Worm (Caenorhabditis elegans): Measurements from ENCODE around the gene F25B4.7.

The F25B4.7 gene

ce11 chrV:5695635-5696034 lies 8.6 kb upstream of the F25B4.7 start:
- no peak for TF ChIP-seq egl-27 (tag; optimal IDR thresholded peaks at IDR 0.05)
- TF ChIP-seq lsy-2 (tag; optimal IDR thresholded peaks at IDR 0.05) = no peak
- TF ChIP-seq ets-5 (GFP tag; IDR thresholded peaks at IDR 0.05) = no peak
- TF ChIP-seq efl-3 (GFP tag; optimal IDR thresholded peaks at IDR 0.05) = no peak
- no peak for TF ChIP-seq rnt-1 (tag; optimal IDR thresholded peaks at IDR 0.05)
- TF ChIP-seq unc-62 (GFP tag; optimal IDR thresholded peaks at IDR 0.05) = no peak
- TF ChIP-seq pag-3 (tag; optimal IDR thresholded peaks at IDR 0.05; ENCODE audit: borderline replicate concordance, insufficient read depth) = no peak
- TF ChIP-seq aha-1 (tag; optimal IDR thresholded peaks at IDR 0.05) = no peak
- TF ChIP-seq nhr-12 (tag; optimal IDR thresholded peaks at IDR 0.05) = no peak
- no peak for TF ChIP-seq unc-130 (tag; optimal IDR thresholded peaks at IDR 0.05)
- no peak for TF ChIP-seq ztf-11 (tag; optimal IDR thresholded peaks at IDR 0.05)
- no peak for TF ChIP-seq nhr-11 (tag; optimal IDR thresholded peaks at IDR 0.05)
- TF ChIP-seq snpc-4 (tag; optimal IDR thresholded peaks at IDR 0.05) = no peak
- no peak for TF ChIP-seq elt-2 (tag; optimal IDR thresholded peaks at IDR 0.05)
- TF ChIP-seq tbx-2 (tag; optimal IDR thresholded peaks at IDR 0.05) = no peak
- TF ChIP-seq nhr-85 (tag) = peak; percentile 56
- no peak for TF ChIP-seq ceh-8 (GFP tag; optimal IDR thresholded peaks at IDR 0.05)
- TF ChIP-seq hlh-17 (GFP tag; optimal IDR thresholded peaks at IDR 0.05; ENCODE audit: borderline replicate concordance) = no peak
- peak in 1 of 6 experiments; percentile 57 for TF ChIP-seq elt-3 (tag; optimal IDR thresholded peaks at IDR 0.05)
- TF ChIP-seq alr-1 (tag; optimal IDR thresholded peaks at IDR 0.05; ENCODE audit: borderline replicate concordance) = no peak
- no peak for TF ChIP-seq skn-1 (tag; optimal IDR thresholded peaks at IDR 0.05)
- no peak for TF ChIP-seq ceh-82 (tag; optimal IDR thresholded peaks at IDR 0.05)
- peak; percentile 94 for TF ChIP-seq blmp-1 (tag; optimal IDR thresholded peaks at IDR 0.05)
- TF ChIP-seq nhr-84 (tag; optimal IDR thresholded peaks at IDR 0.05) = no peak
- peak; percentile 24 for TF ChIP-seq nhr-71 (tag; optimal IDR thresholded peaks at IDR 0.05)
- no peak for TF ChIP-seq efl-1 (optimal IDR thresholded peaks at IDR 0.05)
- TF ChIP-seq efl-1 (GFP tag; optimal IDR thresholded peaks at IDR 0.05 in 1 of 2) = peak in 1 of 2 experiments; percentile 20
- TF ChIP-seq sptf-1 (tag; optimal IDR thresholded peaks at IDR 0.05) = no peak
- no peak for TF ChIP-seq sup-37 (GFP tag; optimal IDR thresholded peaks at IDR 0.05)
- TF ChIP-seq lin-14 (GFP tag; optimal IDR thresholded peaks at IDR 0.05) = peak; percentile 56
- peak; percentile 64 for TF ChIP-seq nhr-20 (tag; optimal IDR thresholded peaks at IDR 0.05)
- no peak for TF ChIP-seq zip-4 (GFP tag; optimal IDR thresholded peaks at IDR 0.05)
- TF ChIP-seq swsn-7 (tag; optimal IDR thresholded peaks at IDR 0.05) = no peak
- no peak for TF ChIP-seq nhr-19 (GFP tag; conservative IDR thresholded peaks at IDR 0.05)
- TF ChIP-seq lir-3 (tag; optimal IDR thresholded peaks at IDR 0.05; ENCODE audit: poor library complexity) = no peak
- TF ChIP-seq fkh-4 (tag; optimal IDR thresholded peaks at IDR 0.05; ENCODE audit: borderline replicate concordance) = no peak
- no peak for TF ChIP-seq nhr-47 (tag; optimal IDR thresholded peaks at IDR 0.05)
- no peak for TF ChIP-seq lin-39 (tag; optimal IDR thresholded peaks at IDR 0.05)
- TF ChIP-seq dpl-1 (GFP tag; optimal IDR thresholded peaks at IDR 0.05) = no peak
- no peak for TF ChIP-seq ceh-88 (GFP tag; IDR thresholded peaks at IDR 0.05)
- peak; percentile 27 for TF ChIP-seq snu-23 (GFP tag; optimal IDR thresholded peaks at IDR 0.05)

- TF ChIP-seq efl-1 (optimal IDR thresholded peaks at IDR 0.05) = no peak
- peak in 1 of 2 experiments; percentile 66 for TF ChIP-seq efl-1 (GFP tag; optimal IDR thresholded peaks at IDR 0.05 in 1 of 2)
- TF ChIP-seq lin-13 (GFP tag; optimal IDR thresholded peaks at IDR 0.05) = no peak
- TF ChIP-seq nhr-90 (tag; optimal IDR thresholded peaks at IDR 0.05; ENCODE audit: poor library complexity) = peak; percentile 56
- TF ChIP-seq blmp-1 (tag; optimal IDR thresholded peaks at IDR 0.05) = peak; percentile 88
- peak in 1 of 2 experiments; percentile 38 for TF ChIP-seq lsy-2 (tag; optimal IDR thresholded peaks at IDR 0.05)
- no peak for TF ChIP-seq dpl-1 (GFP tag; optimal IDR thresholded peaks at IDR 0.05)
- TF ChIP-seq nhr-77 (tag; optimal IDR thresholded peaks at IDR 0.05) = no peak
- TF ChIP-seq swsn-7 (tag; optimal IDR thresholded peaks at IDR 0.05) = no peak
- TF ChIP-seq grh-1 (GFP tag; IDR thresholded peaks at IDR 0.05) = peak; percentile 59
- TF ChIP-seq fkh-8 (tag; optimal IDR thresholded peaks at IDR 0.05) = no peak
- peak; percentile 15 for TF ChIP-seq nhr-47 (tag; optimal IDR thresholded peaks at IDR 0.05)
- TF ChIP-seq nhr-71 (tag; optimal IDR thresholded peaks at IDR 0.05) = peak; percentile 65
- no peak for TF ChIP-seq ceh-8 (GFP tag; optimal IDR thresholded peaks at IDR 0.05)
- TF ChIP-seq xbp-1 (tag; optimal IDR thresholded peaks at IDR 0.05) = no peak
- TF ChIP-seq nhr-20 (tag; optimal IDR thresholded peaks at IDR 0.05) = peak; percentile 77
- TF ChIP-seq rnt-1 (tag; optimal IDR thresholded peaks at IDR 0.05) = no peak
- no peak for TF ChIP-seq unc-30 (tag; optimal IDR thresholded peaks at IDR 0.05)
- no peak for TF ChIP-seq nhr-237 (tag; optimal IDR thresholded peaks at IDR 0.05)
- TF ChIP-seq lin-14 (GFP tag; optimal IDR thresholded peaks at IDR 0.05) = peak; percentile 70
- peak; percentile 94 for TF ChIP-seq nhr-85 (tag)
- no peak for TF ChIP-seq fkh-4 (tag; optimal IDR thresholded peaks at IDR 0.05; ENCODE audit: borderline replicate concordance)
- no peak for TF ChIP-seq nhr-28 (tag; optimal IDR thresholded peaks at IDR 0.05)
- peak in 1 of 2 experiments; percentile 47 for TF ChIP-seq mdl-1 (tag; optimal IDR thresholded peaks at IDR 0.05)
Measured at ce11 chrV:5693595-5693994, 6.6 kb upstream of the F25B4.7 start.
